Fruit fly (Drosophila melanogaster): ENCODE results near the gene CG13760.

The CG13760 gene

dm6 chrX:2545328-2545758 is 40.2 kb downstream of the CG13760 start, which contains the start of gene trol (continued):
- TF ChIP-seq Fer1 (GFP tag; optimal IDR thresholded peaks at IDR 0.05) (peak; percentile 36), gcm2 (GFP tag; optimal IDR thresholded peaks at IDR 0.05) (no peak), caup (GFP tag; optimal IDR thresholded peaks at IDR 0.05; ENCODE audit: severe bottlenecking) (peak; percentile 34), ken (GFP tag; IDR thresholded peaks at IDR 0.05) (no peak), Rfx (GFP tag; IDR thresholded peaks at IDR 0.05) (peak; percentile 15; the same call in 1 of the 2 replicates), Side (GFP tag; optimal IDR thresholded peaks at IDR 0.05) (no peak), CG8089 (GFP tag; optimal IDR thresholded peaks at IDR 0.05) (no peak), Kr (GFP tag; optimal IDR thresholded peaks at IDR 0.05) (no peak), CG32532 (GFP tag; IDR thresholded peaks at IDR 0.05) (0 out of 2 replicates have a peak, but pooled peaks have one; percentile 18), CG12299 (tag; optimal IDR thresholded peaks at IDR 0.05) (no peak), Awh (GFP tag; IDR thresholded peaks at IDR 0.05) (no peak), Hr78 (GFP tag; optimal IDR thresholded peaks at IDR 0.05) (peak in 1 of 2 experiments; percentile 28), CG2875 (GFP tag; optimal IDR thresholded peaks at IDR 0.05) (no peak), ssp (GFP tag; IDR thresholded peaks at IDR 0.05) (no peak), kah (GFP tag; optimal IDR thresholded peaks at IDR 0.05) (peak; percentile 27), CG7745 (tag; optimal IDR thresholded peaks at IDR 0.05) (no peak), HLHmδ (GFP tag; optimal IDR thresholded peaks at IDR 0.05) (peak; percentile 29), CG17568 (GFP tag; optimal IDR thresholded peaks at IDR 0.05) (no peak), org-1 (GFP tag; optimal IDR thresholded peaks at IDR 0.05) (no peak), CG3281 (GFP tag; optimal IDR thresholded peaks at IDR 0.05) (no peak), CG4820 (GFP tag; optimal IDR thresholded peaks at IDR 0.05) (no peak), vnd (GFP tag; IDR thresholded peaks at IDR 0.05; ENCODE audit: partially characterized antibody) (no peak), salm (tag; optimal IDR thresholded peaks at IDR 0.05) (no peak), CG13424 (tag; optimal IDR thresholded peaks at IDR 0.05) (no peak), gro (GFP tag; optimal IDR thresholded peaks at IDR 0.05) (peak; percentile 7), CG9817 (tag; optimal IDR thresholded peaks at IDR 0.05) (no peak), wdn (GFP tag; IDR thresholded peaks at IDR 0.05) (no peak), sug (tag; optimal IDR thresholded peaks at IDR 0.05) (no peak), unc-4 (GFP tag; IDR thresholded peaks at IDR 0.05; ENCODE audit: partially characterized antibody) (no peak), CG10321 (GFP tag; IDR thresholded peaks at IDR 0.05) (0 out of 2 replicates have a peak, but pooled peaks have one; percentile 11), oc (tag; optimal IDR thresholded peaks at IDR 0.05) (no peak), CG5245 (GFP tag; optimal IDR thresholded peaks at IDR 0.05) (no peak), CG2678 (tag; optimal IDR thresholded peaks at IDR 0.05) (no peak), kni (GFP tag; optimal IDR thresholded peaks at IDR 0.05) (peak; percentile 51), crp (GFP tag; optimal IDR thresholded peaks at IDR 0.05) (no peak), CG16863 (GFP tag; optimal IDR thresholded peaks at IDR 0.05) (no peak), bcd (GFP tag; optimal IDR thresholded peaks at IDR 0.05) (no peak), fru (optimal IDR thresholded peaks at IDR 0.05) (no peak), Ets97D (GFP tag; optimal IDR thresholded peaks at IDR 0.05) (no peak), fd3F (GFP tag; optimal IDR thresholded peaks at IDR 0.05) (no peak), Max (GFP tag; optimal IDR thresholded peaks at IDR 0.05) (no peak), seq (GFP tag; IDR thresholded peaks at IDR 0.05) (no peak), CG6683 (GFP tag; optimal IDR thresholded peaks at IDR 0.05) (no peak), CG3163 (GFP tag; optimal IDR thresholded peaks at IDR 0.05) (no peak), CG13287 (GFP tag; IDR thresholded peaks at IDR 0.05; ENCODE audit: partially characterized antibody) (0 out of 2 replicates have a peak, but pooled peaks have one; percentile 9), Fer3 (tag; optimal IDR thresholded peaks at IDR 0.05) (no peak), yki (optimal IDR thresholded peaks at IDR 0.05) (peak; percentile 36), disco-r (GFP tag; optimal IDR thresholded peaks at IDR 0.05) (no peak), CG15479 (GFP tag; optimal IDR thresholded peaks at IDR 0.05) (peak; percentile 45), MBD-R2 (GFP tag; IDR thresholded peaks at IDR 0.05) (no peak), Optix (GFP tag; IDR thresholded peaks at IDR 0.05) (no peak)

Measured in whole organism, embryonic.